Worm (Caenorhabditis elegans) whole organism, L3 larva: ENCODE measurements around the gene C31H2.4.

Experiments
- elt-3 ChIP-seq, 3 experiments: fragments of 150-350 bp in 1 of 3; sonication (generic microtip) in 2 of 3; optimal IDR thresholded peaks; 2 replicates in 2 of 3; 4 replicates in 1 of 3; lab custom pipeline; 2014 to 2017; ENCODE audit warnings: missing biosample characterization in 3 of 3, missing genetic modification characterization in 3 of 3
- fkh-10 ChIP-seq: sonication (generic microtip); optimal IDR thresholded peaks from 2 replicates; lab custom pipeline; 2017; ENCODE audit warnings: missing biosample characterization, missing genetic modification reagents, missing genetic modification characterization
- fkh-2 ChIP-seq: fragments of 150-350 bp; optimal IDR thresholded peaks from 2 replicates; lab custom pipeline; 2014; ENCODE audit warnings: missing biosample characterization, missing genetic modification reagents, missing genetic modification characterization
- lin-15B ChIP-seq: fragments of 150-350 bp; optimal IDR thresholded peaks from 2 replicates; lab custom pipeline; 2014; ENCODE audit warnings: missing biosample characterization, missing genetic modification characterization
- lsy-12 ChIP-seq: sonication (generic microtip); optimal IDR thresholded peaks from 2 replicates; lab custom pipeline; 2016; ENCODE audit warnings: mild to moderate bottlenecking, missing genetic modification characterization, missing compliant biosample characterization
- nhr-12 ChIP-seq: fragments of 150-350 bp; optimal IDR thresholded peaks from 2 replicates; lab custom pipeline; 2014; ENCODE audit warnings: missing biosample characterization, missing genetic modification characterization
- nhr-76 ChIP-seq: fragments of 150-350 bp; sonication (generic microtip); optimal IDR thresholded peaks from 5 replicates; lab custom pipeline; 2014; ENCODE audit warnings: missing biosample characterization, missing genetic modification characterization
- snpc-4 ChIP-seq: fragments of 150-350 bp; optimal IDR thresholded peaks from 2 replicates; lab custom pipeline; 2014; ENCODE audit warnings: missing biosample characterization, missing genetic modification characterization

DNA sequence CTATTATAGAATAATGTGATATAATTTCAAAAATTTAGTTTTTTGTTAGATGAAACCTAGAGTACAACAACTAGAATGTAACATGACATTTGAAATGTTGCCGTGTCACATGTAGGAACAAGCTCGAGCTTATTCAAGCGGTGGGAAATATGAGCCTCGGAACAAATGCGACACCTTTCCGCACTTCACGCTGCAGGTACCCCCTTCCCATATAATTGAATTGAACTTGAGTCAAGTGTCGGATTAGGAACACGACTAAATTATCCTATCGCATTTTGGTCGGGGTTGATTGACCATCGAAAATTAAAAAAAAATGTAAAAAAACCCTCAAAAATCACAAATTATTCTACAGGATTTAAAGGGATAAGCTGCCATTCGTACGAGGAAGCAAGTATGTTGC, 39.3 kb downstream of the C31H2.4 start:
- no peak for TF ChIP-seq lin-15B (tag; lab: Kevin White, UChicago)
- no peak for TF ChIP-seq fkh-2
- TF ChIP-seq fkh-10 (GFP tag; lab: Kevin White, UChicago) = no peak
- TF ChIP-seq nhr-12 = no peak
- no peak for TF ChIP-seq snpc-4
- no peak for TF ChIP-seq lsy-12 (tag; lab: Kevin White, UChicago)
- no peak for TF ChIP-seq nhr-76 (tag; lab: Kevin White, UChicago)
- TF ChIP-seq elt-3 (tag; optimal IDR thresholded peaks at IDR 0.05; lab: Kevin White, UChicago) = no peak
